Fruit fly (Drosophila melanogaster) whole organism, embryonic: ENCODE data around the gene Roc1b.
A peak's percentile ranks its signal among the peaks of the same experiment; 100 is the strongest.

Source experiments
- B-H2 ChIP-seq: fragments of 200-800 bp; sonication (Bioruptor generic); optimal IDR thresholded peaks from 2 replicates; lab custom pipeline; 2018; ENCODE audit warnings: missing biosample characterization, mild to moderate bottlenecking, missing genetic modification characterization
- Bgb ChIP-seq: fragments of 200-800 bp; sonication (Bioruptor generic); IDR thresholded peaks from 2 replicates; pipeline ENCODE4 v1.3.6; 2022; ENCODE audit warnings: missing biosample characterization, missing genetic modification characterization; ENCODE audit not compliant: partially characterized antibody
- CG10462 ChIP-seq: fragments of 200-800 bp; sonication (Bioruptor generic); optimal IDR thresholded peaks from 2 replicates; lab custom pipeline; 2016; ENCODE audit warnings: missing biosample characterization, missing genetic modification characterization
- CG10543 ChIP-seq: fragments of 200-800 bp; sonication (Bioruptor generic); optimal IDR thresholded peaks from 3 replicates; lab custom pipeline; 2017; ENCODE audit warnings: missing biosample characterization, mild to moderate bottlenecking, missing genetic modification characterization, moderate library complexity
- CG1233 ChIP-seq: fragments of 200-800 bp; sonication (Bioruptor generic); optimal IDR thresholded peaks from 4 replicates; lab custom pipeline; 2018; ENCODE audit warnings: missing biosample characterization, mild to moderate bottlenecking, missing genetic modification characterization
- CG14860 ChIP-seq: fragments of 200-800 bp; sonication (Bioruptor generic); IDR thresholded peaks from 3 replicates; pipeline ENCODE4 v1.3.6; 2022; ENCODE audit warnings: missing biosample characterization, missing genetic modification characterization; ENCODE audit not compliant: partially characterized antibody
- CG14965 ChIP-seq: fragments of 200-800 bp; sonication (Bioruptor generic); optimal IDR thresholded peaks from 2 replicates; lab custom pipeline; 2016; ENCODE audit warnings: missing biosample characterization, missing genetic modification characterization, borderline replicate concordance
- CG17612 ChIP-seq: fragments of 200-800 bp; sonication (Bioruptor generic); IDR thresholded peaks from 2 replicates; pipeline ENCODE4 v1.3.6; 2022; ENCODE audit warnings: missing biosample characterization, missing genetic modification characterization
- CG1792 ChIP-seq: fragments of 200-800 bp; sonication (Bioruptor generic); optimal IDR thresholded peaks from 2 replicates; lab custom pipeline; 2016; ENCODE audit warnings: missing biosample characterization, missing genetic modification characterization
- CG2116 ChIP-seq: fragments of 200-800 bp; sonication (Bioruptor generic); optimal IDR thresholded peaks from 3 replicates; lab custom pipeline; 2018; ENCODE audit warnings: missing biosample characterization, mild to moderate bottlenecking, missing genetic modification characterization
- CG32767 ChIP-seq: fragments of 200-800 bp; sonication (Bioruptor generic); IDR thresholded peaks from 2 replicates; pipeline ENCODE4 v1.3.6; 2022; ENCODE audit warnings: missing biosample characterization, missing genetic modification characterization
- CG34224 ChIP-seq: fragments of 200-800 bp; sonication (Bioruptor generic); IDR thresholded peaks from 3 replicates; pipeline ENCODE4 v1.3.6; 2022; ENCODE audit warnings: missing biosample characterization, missing genetic modification characterization; ENCODE audit not compliant: partially characterized antibody
- CG3726 ChIP-seq: fragments of 200-800 bp; sonication (Bioruptor generic); IDR thresholded peaks from 3 replicates; pipeline ENCODE4, ENCODE4 v1.3.6; 2022; ENCODE audit warnings: missing biosample characterization, missing genetic modification characterization
- CG4730 ChIP-seq: fragments of 200-800 bp; sonication (Bioruptor generic); IDR thresholded peaks from 2 replicates; pipeline ENCODE4 v1.3.6; 2022; ENCODE audit warnings: missing biosample characterization, missing genetic modification characterization
- CG6175 ChIP-seq: fragments of 200-800 bp; sonication (Bioruptor generic); IDR thresholded peaks from 3 replicates; pipeline ENCODE4 v1.3.6; 2022; ENCODE audit warnings: missing biosample characterization, missing genetic modification characterization
- CG7556 ChIP-seq: fragments of 200-800 bp; sonication (Bioruptor generic); optimal IDR thresholded peaks from 2 replicates; lab custom pipeline; 2017; ENCODE audit warnings: missing biosample characterization, mild to moderate bottlenecking, missing genetic modification characterization
- CG8478 ChIP-seq: fragments of >200 bp; optimal IDR thresholded peaks from 2 replicates; lab custom pipeline; 2018
- CG8924 ChIP-seq: fragments of 200-800 bp; optimal IDR thresholded peaks from 3 replicates; lab custom pipeline; 2019; ENCODE audit warnings: missing biosample characterization, mild to moderate bottlenecking, missing genetic modification characterization, moderate library complexity
- CG9215 ChIP-seq: fragments of 200-800 bp; sonication (Bioruptor generic); IDR thresholded peaks from 2 replicates; pipeline ENCODE4 v1.3.6; 2022; ENCODE audit warnings: missing biosample characterization, missing genetic modification characterization
- CG9727 ChIP-seq: fragments of 200-800 bp; sonication (Bioruptor generic); optimal IDR thresholded peaks from 3 replicates; lab custom pipeline; 2017; ENCODE audit warnings: missing biosample characterization, mild to moderate bottlenecking, missing genetic modification characterization
- CoRest ChIP-seq: fragments of 200-800 bp; sonication (Bioruptor generic); optimal IDR thresholded peaks from 3 replicates; lab custom pipeline; 2018; ENCODE audit warnings: missing biosample characterization, mild to moderate bottlenecking, missing genetic modification characterization, moderate library complexity
- Dbx ChIP-seq: fragments of 200-800 bp; sonication (Bioruptor generic); IDR thresholded peaks from 3 replicates; pipeline ENCODE4 v1.3.6; 2022; ENCODE audit warnings: missing biosample characterization, missing genetic modification characterization
- Dek ChIP-seq: fragments of 200-800 bp; sonication (Bioruptor generic); optimal IDR thresholded peaks from 3 replicates; lab custom pipeline; 2019; ENCODE audit warnings: missing biosample characterization, mild to moderate bottlenecking, missing genetic modification characterization, moderate library complexity
- Dll ChIP-seq: fragments of 200-800 bp; sonication (Bioruptor generic); IDR thresholded peaks from 4 replicates; pipeline ENCODE4 v1.3.6; 2022; ENCODE audit warnings: missing biosample characterization, missing genetic modification characterization; ENCODE audit not compliant: partially characterized antibody
- Fer1 ChIP-seq: fragments of 200-800 bp; sonication (Bioruptor generic); optimal IDR thresholded peaks from 2 replicates; lab custom pipeline; 2017; ENCODE audit warnings: missing biosample characterization, mild to moderate bottlenecking, missing genetic modification characterization
- Hmr ChIP-seq: fragments of 200-800 bp; sonication (Bioruptor generic); optimal IDR thresholded peaks from 3 replicates; lab custom pipeline; 2017; ENCODE audit warnings: mild to moderate bottlenecking, missing biosample characterization, missing genetic modification reagents, missing genetic modification characterization
- Med ChIP-seq: fragments of 200-800 bp; sonication (Bioruptor generic); peaks from one replicate; lab custom pipeline; 2016; ENCODE audit warnings: missing biosample characterization, missing genetic modification characterization, mild to moderate bottlenecking, inconsistent platforms, moderate library complexity
- Meics ChIP-seq: fragments of 200-800 bp; sonication (Bioruptor generic); optimal IDR thresholded peaks from 2 replicates; lab custom pipeline; 2017; ENCODE audit warnings: missing biosample characterization, mild to moderate bottlenecking, missing genetic modification characterization
- NK7.1 ChIP-seq: fragments of 200-800 bp; sonication (Bioruptor generic); optimal IDR thresholded peaks from 3 replicates; lab custom pipeline; 2016; ENCODE audit warnings: missing biosample characterization, missing genetic modification characterization
- Nf-YC ChIP-seq: fragments of 200-800 bp; optimal IDR thresholded peaks from 3 replicates; lab custom pipeline; 2019; ENCODE audit warnings: missing biosample characterization, mild to moderate bottlenecking, missing genetic modification characterization, moderate library complexity
- Ptx1 ChIP-seq: fragments of 200-800 bp; sonication (Bioruptor generic); IDR thresholded peaks from 2 replicates; pipeline ENCODE4 v1.3.6; 2022; ENCODE audit warnings: missing biosample characterization, missing genetic modification characterization
- Ravus ChIP-seq: fragments of 200-800 bp; sonication (Bioruptor generic); IDR thresholded peaks from 2 replicates; pipeline ENCODE4 v1.3.6; 2022; ENCODE audit warnings: missing biosample characterization, missing genetic modification characterization
- Sin3A ChIP-seq: fragments of >200 bp; optimal IDR thresholded peaks from 2 replicates; lab custom pipeline; 2018
- Vsx1 ChIP-seq: fragments of 200-800 bp; sonication (Bioruptor generic); optimal IDR thresholded peaks from 2 replicates; lab custom pipeline; 2017; ENCODE audit warnings: missing biosample characterization, mild to moderate bottlenecking, missing genetic modification characterization, missing genetic modification reagents
- Xbp1 ChIP-seq: fragments of 200-800 bp; sonication (Bioruptor generic); optimal IDR thresholded peaks from 3 replicates; lab custom pipeline; 2016; ENCODE audit warnings: missing biosample characterization, mild to moderate bottlenecking, missing genetic modification characterization
- YL-1 ChIP-seq: fragments of 200-800 bp; sonication (Bioruptor generic); optimal IDR thresholded peaks from 3 replicates; lab custom pipeline; 2017; ENCODE audit warnings: missing biosample characterization, mild to moderate bottlenecking, missing genetic modification characterization
- abd-A ChIP-seq: fragments of 200-800 bp; sonication (Bioruptor generic); optimal IDR thresholded peaks from 3 replicates; lab custom pipeline; 2019; ENCODE audit warnings: missing biosample characterization, mild to moderate bottlenecking, missing genetic modification characterization, moderate library complexity
- gem ChIP-seq: fragments of 200-800 bp; sonication (Bioruptor generic); optimal IDR thresholded peaks from 2 replicates; lab custom pipeline; 2019; ENCODE audit warnings: missing biosample characterization, mild to moderate bottlenecking, missing genetic modification characterization, moderate library complexity
- gfzf ChIP-seq: fragments of 200-800 bp; sonication (Bioruptor generic); optimal IDR thresholded peaks from 2 replicates; lab custom pipeline; 2016; ENCODE audit warnings: missing biosample characterization, mild to moderate bottlenecking, missing genetic modification characterization, moderate library complexity
- grn ChIP-seq: fragments of 200-800 bp; sonication (Bioruptor generic); optimal IDR thresholded peaks from 3 replicates; lab custom pipeline; 2017; ENCODE audit warnings: missing biosample characterization, missing genetic modification characterization
- gsb-n ChIP-seq: fragments of 200-800 bp; sonication (Bioruptor generic); optimal IDR thresholded peaks from 3 replicates; lab custom pipeline; 2018; ENCODE audit warnings: missing biosample characterization, mild to moderate bottlenecking, missing genetic modification characterization
- jumu ChIP-seq: fragments of 200-800 bp; sonication (Bioruptor generic); optimal IDR thresholded peaks from 3 replicates; lab custom pipeline; 2016; ENCODE audit warnings: missing biosample characterization, missing genetic modification characterization
- kni ChIP-seq: fragments of 200-800 bp; sonication (Bioruptor generic); optimal IDR thresholded peaks from 3 replicates; lab custom pipeline; 2017; ENCODE audit warnings: mild to moderate bottlenecking, missing biosample characterization, missing genetic modification reagents, missing genetic modification characterization
- mirr ChIP-seq: fragments of 200-800 bp; sonication (Bioruptor generic); optimal IDR thresholded peaks from 3 replicates; lab custom pipeline; 2018; ENCODE audit warnings: missing biosample characterization, mild to moderate bottlenecking, missing genetic modification characterization
- pita ChIP-seq: fragments of 200-800 bp; sonication (Bioruptor generic); optimal IDR thresholded peaks from 2 replicates; lab custom pipeline; 2017; ENCODE audit warnings: missing biosample characterization, mild to moderate bottlenecking, missing genetic modification characterization
- sc ChIP-seq, 3 experiments: fragments of >200 bp in 2 of 3; fragments of 200-800 bp in 1 of 3; sonication (Bioruptor generic) in 1 of 3; optimal IDR thresholded peaks; 2 replicates in 2 of 3; 3 replicates in 1 of 3; lab custom pipeline; 2017; ENCODE audit warnings: mild to moderate bottlenecking in 1 of 3, missing biosample characterization in 1 of 3, missing genetic modification characterization in 1 of 3, missing genetic modification reagents in 1 of 3
- shn ChIP-seq: fragments of 200-800 bp; sonication (Bioruptor generic); optimal IDR thresholded peaks from 3 replicates; lab custom pipeline; 2016; ENCODE audit warnings: missing biosample characterization, missing genetic modification characterization
- unc-4 ChIP-seq: fragments of 200-800 bp; sonication (Bioruptor generic); IDR thresholded peaks from 2 replicates; pipeline ENCODE4 v1.3.6; 2022; ENCODE audit warnings: missing biosample characterization, missing genetic modification characterization; ENCODE audit not compliant: partially characterized antibody
- vnd ChIP-seq: fragments of 200-800 bp; sonication (Bioruptor generic); IDR thresholded peaks from 3 replicates; pipeline ENCODE4 v1.3.6; 2022; ENCODE audit warnings: missing biosample characterization, missing genetic modification characterization; ENCODE audit not compliant: partially characterized antibody
- z ChIP-seq: fragments of 200-800 bp; sonication (Bioruptor generic); IDR thresholded peaks from 3 replicates; pipeline ENCODE4 v1.3.6; 2022; ENCODE audit warnings: missing biosample characterization, missing genetic modification characterization

Roc1b gene

DNA sequence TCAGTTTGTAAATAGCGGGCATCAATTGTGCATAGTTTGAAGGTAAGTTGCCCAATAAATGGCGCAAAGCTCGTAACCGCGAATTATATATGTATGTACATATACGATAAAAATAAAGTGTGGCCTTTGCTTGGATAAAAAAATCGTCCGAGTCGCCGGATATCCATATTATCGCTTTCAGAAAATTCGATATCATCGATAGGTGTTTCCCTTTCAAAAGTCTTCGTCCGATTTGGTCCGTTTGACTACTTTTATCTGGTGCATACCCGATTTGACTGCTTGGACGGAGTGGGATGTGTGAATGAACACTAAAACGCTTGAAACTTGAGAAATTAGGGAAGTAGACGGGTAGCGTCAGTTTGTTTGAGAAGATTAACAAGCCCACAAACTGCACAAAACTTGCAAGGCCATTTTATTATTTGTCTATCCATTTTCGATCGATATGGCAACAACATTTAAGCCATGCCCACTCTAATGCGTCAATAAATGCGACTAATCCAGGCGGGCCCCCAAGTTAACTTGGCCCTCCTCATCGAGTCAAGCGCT, 28.6 kb upstream of the Roc1b start (continued):
- TF ChIP-seq CG14965 (no peak), CG34224 (GFP tag; lab: Robert Waterston, UW) (peak; percentile 40; the same call in 1 of the 3 replicates), CG1792 (GFP tag; lab: Kevin White, UChicago) (no peak), abd-A (no peak), Sin3A (lab: Kevin White, UChicago) (peak; percentile 3), Meics (GFP tag; lab: Kevin White, UChicago) (peak; percentile 58), CG17612 (GFP tag; lab: Robert Waterston, UW) (no peak), vnd (peak; percentile 47; the same call in 2 of the 3 replicates), CG7556 (GFP tag; lab: Kevin White, UChicago) (no peak), gfzf (GFP tag; lab: Kevin White, UChicago) (peak; percentile 64), kni (GFP tag; lab: Kevin White, UChicago) (no peak), Nf-YC (tag; lab: Kevin White, UChicago) (peak; percentile 10), YL-1 (GFP tag; lab: Kevin White, UChicago) (no peak), Hmr (GFP tag; lab: Kevin White, UChicago) (peak; percentile 37), Dll (peak; percentile 63; the same call in 1 of the 4 replicates), jumu (GFP tag; lab: Kevin White, UChicago) (no peak), CG1233 (GFP tag; lab: Kevin White, UChicago) (no peak), Bgb (GFP tag; lab: Robert Waterston, UW) (peak; percentile 42; the same call in 1 of the 2 replicates), Dbx (GFP tag; lab: Robert Waterston, UW) (no peak), CoRest (peak; percentile 3), CG10543 (GFP tag; lab: Kevin White, UChicago) (peak; percentile 9), CG4730 (GFP tag; lab: Robert Waterston, UW) (no peak), CG32767 (GFP tag; lab: Robert Waterston, UW) (no peak), shn (no peak), gem (tag; lab: Kevin White, UChicago) (no peak), z (no peak), Ravus (GFP tag; lab: Robert Waterston, UW) (no peak), Med (GFP tag; lab: Kevin White, UChicago) (peak; percentile 86), B-H2 (GFP tag; lab: Kevin White, UChicago) (peak; percentile 24), sc (optimal IDR thresholded peaks at IDR 0.05; lab: Kevin White, UChicago) (no peak), sc (GFP tag; optimal IDR thresholded peaks at IDR 0.05; lab: Kevin White, UChicago) (no peak), CG9215 (GFP tag; lab: Robert Waterston, UW) (no peak), CG3726 (GFP tag; lab: Robert Waterston, UW) (no peak), Fer1 (GFP tag; lab: Kevin White, UChicago) (peak; percentile 52), Vsx1 (GFP tag; lab: Kevin White, UChicago) (no peak), mirr (GFP tag; lab: Kevin White, UChicago) (peak; percentile 45), pita (GFP tag; lab: Kevin White, UChicago) (no peak), CG9727 (GFP tag; lab: Kevin White, UChicago) (no peak), unc-4 (GFP tag; lab: Robert Waterston, UW) (peak; percentile 67), gsb-n (tag; lab: Kevin White, UChicago) (no peak), Xbp1 (GFP tag; lab: Kevin White, UChicago) (no peak), CG14860 (GFP tag; lab: Robert Waterston, UW) (peak; percentile 48; the same call in 2 of the 3 replicates), grn (GFP tag; lab: Kevin White, UChicago) (no peak), CG8924 (tag; lab: Kevin White, UChicago) (no peak), CG2116 (peak; percentile 57), CG8478 (lab: Kevin White, UChicago) (no peak), CG10462 (no peak), Ptx1 (GFP tag; lab: Robert Waterston, UW) (no peak), Dek (tag; lab: Kevin White, UChicago) (no peak), CG6175 (GFP tag; lab: Robert Waterston, UW) (no peak), NK7.1 (GFP tag; lab: Kevin White, UChicago) (no peak)
